Fruit fly (Drosophila melanogaster): ENCODE results near the gene CG12011.

DNA sequence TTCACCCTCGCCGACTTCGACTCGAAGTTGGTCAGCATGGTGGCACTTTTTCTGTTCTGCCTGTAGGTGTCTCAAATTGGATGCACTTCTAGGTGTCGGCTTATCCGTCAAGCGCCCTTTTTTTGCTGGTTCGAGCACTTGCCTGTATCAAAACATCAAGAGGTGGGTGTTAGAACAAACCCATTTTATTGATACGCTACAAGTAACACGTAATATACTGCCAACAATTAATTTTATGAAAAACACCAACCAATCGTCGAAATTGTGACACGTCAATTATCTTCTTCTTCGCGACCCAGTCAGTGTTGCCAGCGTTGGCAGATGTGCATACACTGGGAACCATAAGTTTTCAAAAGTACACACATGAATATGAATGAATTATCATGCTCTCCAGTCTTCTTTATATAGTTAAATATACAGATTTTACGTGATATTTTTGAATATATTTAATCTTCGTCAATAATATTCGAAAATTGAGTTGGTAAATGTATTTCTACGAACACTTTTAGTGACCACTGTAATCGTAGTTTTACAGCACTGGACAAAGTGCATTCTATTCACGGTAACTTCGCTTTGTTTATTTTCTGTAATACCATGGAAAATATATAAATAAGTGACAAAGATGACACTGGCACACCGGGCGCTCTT is 49.4 kb upstream of the CG12011 start, which contains the start of the genes alphaCOP and CG13919:
- TF ChIP-seq CTCF (optimal IDR thresholded peaks at IDR 0.05) = no peak
- no peak for TF ChIP-seq CG8478 (optimal IDR thresholded peaks at IDR 0.05)

All from S2 (cell line).